Fruit fly (Drosophila melanogaster) whole organism, adult: ENCODE results near the gene CG15747.

ENCODE experiments used
- CG12768 ChIP-seq: fragments of 200-800 bp; sonication (Bioruptor generic); optimal IDR thresholded peaks from 2 replicates; lab custom pipeline; 2017; ENCODE audit warnings: missing biosample characterization, missing genetic modification characterization, mild to moderate bottlenecking, moderate library complexity, missing genetic modification reagents
- CG1620 ChIP-seq: fragments of 200-800 bp; sonication (Bioruptor generic); optimal IDR thresholded peaks from 2 replicates; lab custom pipeline; 2016; ENCODE audit warnings: missing biosample characterization, missing genetic modification characterization
- CG7101 ChIP-seq: fragments of 200-800 bp; sonication (Bioruptor generic); optimal IDR thresholded peaks from 2 replicates; lab custom pipeline; 2018; ENCODE audit warnings: missing biosample characterization, mild to moderate bottlenecking, missing genetic modification characterization, moderate library complexity
- Crg-1 ChIP-seq: fragments of 200-800 bp; sonication (Bioruptor generic); optimal IDR thresholded peaks from 2 replicates; lab custom pipeline; 2016; ENCODE audit warnings: missing biosample characterization, missing genetic modification characterization
- kay ChIP-seq: fragments of 200-800 bp; sonication (Bioruptor generic); peaks from one replicate; lab custom pipeline; 2016; ENCODE audit warnings: missing biosample characterization, missing genetic modification characterization, borderline replicate concordance
- ovo ChIP-seq: fragments of 200-800 bp; sonication (Bioruptor generic); optimal IDR thresholded peaks from 2 replicates; lab custom pipeline; 2016; ENCODE audit warnings: missing biosample characterization, missing genetic modification characterization

DNA sequence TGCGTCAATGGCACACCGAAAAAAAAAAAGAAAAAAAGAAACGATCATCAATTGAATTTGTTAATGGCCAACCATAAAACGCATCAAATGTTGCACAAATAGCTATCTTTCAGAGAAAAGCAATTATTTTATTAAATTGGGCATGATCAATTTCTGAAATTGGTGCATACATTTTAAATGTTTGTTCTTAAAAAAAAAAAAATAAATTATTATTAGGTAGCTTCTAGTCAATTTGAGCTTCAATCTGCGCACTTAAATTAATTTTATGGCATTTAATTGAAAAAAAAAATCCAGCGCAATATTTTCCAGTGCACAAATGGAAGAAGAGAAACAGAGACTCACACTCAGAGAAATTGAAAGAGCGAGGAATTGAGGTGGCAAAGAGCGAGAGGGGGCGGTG lies 15.0 kb upstream of the CG15747 start:
- TF ChIP-seq kay (GFP tag; lab: Kevin White, UChicago) (peak; percentile 69), CG1620 (GFP tag; lab: Kevin White, UChicago) (peak; percentile 17), CG12768 (GFP tag; lab: Kevin White, UChicago) (no peak), CG7101 (tag; lab: Kevin White, UChicago) (peak; percentile 57), Crg-1 (GFP tag; lab: Kevin White, UChicago) (no peak), ovo (no peak)
